Fruit fly (Drosophila melanogaster) S2 (cell line): ENCODE results near the gene Roc1a.

Source experiments
- CG8478 ChIP-seq: fragments of >200 bp; optimal IDR thresholded peaks from 2 replicates; lab custom pipeline; 2018
- CTCF ChIP-seq, 2 experiments: fragments of >200 bp; optimal IDR thresholded peaks; 2 replicates each; lab custom pipeline; 2018

The Roc1a gene

dm6 chrX:692811-693764, 46.0 kb downstream of the Roc1a start:
- TF ChIP-seq CG8478 (lab: Kevin White, UChicago) (no peak), CTCF (optimal IDR thresholded peaks at IDR 0.05; lab: Kevin White, UChicago) (no peak)

dm6 chrX:693911-694310, 46.8 kb downstream of the Roc1a start:
- TF ChIP-seq CTCF (optimal IDR thresholded peaks at IDR 0.05; lab: Kevin White, UChicago): peak; percentile 18 to 46
- no peak for TF ChIP-seq CG8478 (lab: Kevin White, UChicago)

- TF ChIP-seq CTCF (optimal IDR thresholded peaks at IDR 0.05; lab: Kevin White, UChicago) (no peak), CG8478 (lab: Kevin White, UChicago) (no peak)
Measured at dm6 chrX:694350-694749, 47.2 kb downstream of the Roc1a start.

dm6 chrX:694776-695175, 47.7 kb downstream of the Roc1a start:
- TF ChIP-seq CTCF (optimal IDR thresholded peaks at IDR 0.05; lab: Kevin White, UChicago): no peak
- no peak for TF ChIP-seq CG8478 (lab: Kevin White, UChicago)

dm6 chrX:696064-696463, 49.0 kb downstream of the Roc1a start:
- TF ChIP-seq CG8478 (lab: Kevin White, UChicago): no peak
- TF ChIP-seq CTCF (optimal IDR thresholded peaks at IDR 0.05; lab: Kevin White, UChicago): no peak
